Fruit fly (Drosophila melanogaster) whole organism, adult: ENCODE measurements around the gene CG32037.

Experiments used
- CG11617 ChIP-seq: fragments of 200-800 bp; sonication (Bioruptor generic); optimal IDR thresholded peaks from 2 replicates; lab custom pipeline; 2017; ENCODE audit warnings: mild to moderate bottlenecking, missing biosample characterization, missing genetic modification reagents, missing genetic modification characterization
- CG12768 ChIP-seq: fragments of 200-800 bp; sonication (Bioruptor generic); optimal IDR thresholded peaks from 2 replicates; lab custom pipeline; 2017; ENCODE audit warnings: missing biosample characterization, missing genetic modification characterization, mild to moderate bottlenecking, moderate library complexity, missing genetic modification reagents
- CG14711 ChIP-seq: fragments of 200-800 bp; sonication (Bioruptor generic); optimal IDR thresholded peaks from 2 replicates; lab custom pipeline; 2018; ENCODE audit warnings: missing biosample characterization, mild to moderate bottlenecking, missing genetic modification characterization, moderate library complexity
- CG1620 ChIP-seq: fragments of 200-800 bp; sonication (Bioruptor generic); optimal IDR thresholded peaks from 2 replicates; lab custom pipeline; 2016; ENCODE audit warnings: missing biosample characterization, missing genetic modification characterization
- CG33017 ChIP-seq: fragments of 200-800 bp; sonication (Bioruptor generic); optimal IDR thresholded peaks from 2 replicates; lab custom pipeline; 2018; ENCODE audit warnings: missing biosample characterization, mild to moderate bottlenecking, missing genetic modification characterization, moderate library complexity
- CG5204 ChIP-seq: fragments of 200-800 bp; sonication (Bioruptor generic); optimal IDR thresholded peaks from 2 replicates; lab custom pipeline; 2016; ENCODE audit warnings: missing biosample characterization, missing genetic modification characterization
- CG7045 ChIP-seq: fragments of 200-800 bp; sonication (Bioruptor generic); optimal IDR thresholded peaks from 2 replicates; lab custom pipeline; 2017; ENCODE audit warnings: missing biosample characterization, mild to moderate bottlenecking, missing genetic modification characterization
- CG7101 ChIP-seq: fragments of 200-800 bp; sonication (Bioruptor generic); optimal IDR thresholded peaks from 2 replicates; lab custom pipeline; 2018; ENCODE audit warnings: missing biosample characterization, mild to moderate bottlenecking, missing genetic modification characterization, moderate library complexity
- Clk ChIP-seq: fragments of 200-800 bp; sonication (Bioruptor generic); optimal IDR thresholded peaks from 2 replicates; lab custom pipeline; 2017; ENCODE audit warnings: missing biosample characterization, missing genetic modification characterization
- Crg-1 ChIP-seq: fragments of 200-800 bp; sonication (Bioruptor generic); optimal IDR thresholded peaks from 2 replicates; lab custom pipeline; 2016; ENCODE audit warnings: missing biosample characterization, missing genetic modification characterization
- Hr96 ChIP-seq: fragments of 200-800 bp; sonication (Bioruptor generic); optimal IDR thresholded peaks from 2 replicates; lab custom pipeline; 2016; ENCODE audit warnings: missing biosample characterization, missing genetic modification characterization
- Mnt ChIP-seq: fragments of 200-800 bp; sonication (Bioruptor generic); optimal IDR thresholded peaks from 2 replicates; lab custom pipeline; 2016; ENCODE audit warnings: missing biosample characterization, mild to moderate bottlenecking, missing genetic modification characterization
- bab1 ChIP-seq: fragments of 200-800 bp; sonication (Bioruptor generic); optimal IDR thresholded peaks from 3 replicates; lab custom pipeline; 2019; ENCODE audit warnings: missing biosample characterization, mild to moderate bottlenecking, missing genetic modification characterization, moderate library complexity
- cic ChIP-seq: fragments of 200-800 bp; sonication (Bioruptor generic); optimal IDR thresholded peaks from 2 replicates; lab custom pipeline; 2017; ENCODE audit warnings: missing biosample characterization, mild to moderate bottlenecking, missing genetic modification characterization, moderate library complexity
- cnc ChIP-seq, 2 experiments: fragments of >200 bp; optimal IDR thresholded peaks; 2 replicates each; lab custom pipeline; 2017
- kay ChIP-seq: fragments of 200-800 bp; sonication (Bioruptor generic); peaks from one replicate; lab custom pipeline; 2016; ENCODE audit warnings: missing biosample characterization, missing genetic modification characterization, borderline replicate concordance
- ovo ChIP-seq: fragments of 200-800 bp; sonication (Bioruptor generic); optimal IDR thresholded peaks from 2 replicates; lab custom pipeline; 2016; ENCODE audit warnings: missing biosample characterization, missing genetic modification characterization
- pad ChIP-seq: fragments of 200-800 bp; sonication (Bioruptor generic); optimal IDR thresholded peaks from 3 replicates; lab custom pipeline; 2017; ENCODE audit warnings: missing biosample characterization, missing genetic modification characterization, mild to moderate bottlenecking, moderate library complexity, missing genetic modification reagents
- tj ChIP-seq: fragments of 200-800 bp; sonication (Bioruptor generic); optimal IDR thresholded peaks from 3 replicates; lab custom pipeline; 2017; ENCODE audit warnings: missing biosample characterization, mild to moderate bottlenecking, missing genetic modification characterization, moderate library complexity
- toe ChIP-seq: fragments of 200-800 bp; sonication (Bioruptor generic); optimal IDR thresholded peaks from 2 replicates; lab custom pipeline; 2016; ENCODE audit warnings: missing biosample characterization, missing genetic modification characterization

CG32037 gene

DNA sequence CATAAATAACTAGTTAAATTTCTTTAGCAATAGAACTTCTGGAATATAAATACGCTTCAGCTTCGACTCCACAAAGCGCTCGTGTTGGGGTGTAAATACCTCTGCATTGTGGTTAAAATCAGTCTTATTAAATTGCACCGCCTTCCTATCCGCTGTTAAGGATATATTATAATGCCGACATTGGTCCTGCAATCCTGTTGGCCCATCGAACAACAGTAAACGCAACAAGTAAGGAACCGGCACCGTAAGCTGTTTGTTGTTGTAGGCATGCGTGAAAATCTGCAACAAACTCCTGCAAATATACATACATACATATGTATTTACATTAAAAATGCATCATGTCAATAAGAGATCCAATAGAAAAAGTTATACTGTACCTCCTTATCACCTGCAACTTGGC is 35.6 kb downstream of the CG32037 start:
- no peak for TF ChIP-seq CG1620 (GFP tag; lab: Kevin White, UChicago)
- no peak for TF ChIP-seq CG11617 (GFP tag; lab: Kevin White, UChicago)

DNA sequence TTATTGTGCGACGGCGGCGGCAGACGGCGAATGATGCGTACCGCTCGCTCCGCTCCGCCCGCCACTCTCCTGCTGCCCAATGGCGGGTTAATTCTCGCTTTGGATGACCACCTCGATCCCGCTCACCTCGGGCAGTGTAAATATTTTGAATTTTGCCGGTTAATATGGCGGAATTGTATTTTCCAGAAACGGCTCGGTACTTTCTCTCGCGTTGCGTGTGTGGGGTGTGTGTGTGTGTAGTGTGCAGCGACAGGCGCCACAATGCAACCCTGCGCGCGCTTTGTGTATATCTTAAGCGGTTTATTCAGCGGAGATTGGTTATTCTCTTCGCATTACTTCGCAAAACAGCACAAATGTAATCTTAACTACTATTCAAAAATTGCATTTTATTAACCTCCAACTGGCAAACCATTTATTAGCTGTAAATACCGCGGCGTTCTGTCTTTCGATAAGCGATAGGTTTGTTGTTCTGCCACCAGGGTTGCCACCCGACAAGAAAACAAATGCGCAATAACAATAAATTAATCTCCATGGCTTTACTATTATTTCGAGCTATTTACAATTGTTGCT is 36.1 kb downstream of the CG32037 start, which contains the start of the genes phol and CG3552:
Gene phol, minus strand, starts transcription at position 463 of the 570 bp plus-strand sequence.
Gene CG3552, plus strand, starts transcription at position 500 of the 570 bp plus-strand sequence.
- TF ChIP-seq bab1 (GFP tag; lab: Kevin White, UChicago), result peak; percentile 0
- no peak for TF ChIP-seq CG33017 (tag; lab: Kevin White, UChicago)
- peak; percentile 8 for TF ChIP-seq pad (GFP tag; lab: Kevin White, UChicago)
- peak; percentile 56 for TF ChIP-seq CG11617 (GFP tag; lab: Kevin White, UChicago)
- peak; percentile 6 for TF ChIP-seq Mnt (GFP tag; lab: Kevin White, UChicago)
- TF ChIP-seq CG12768 (GFP tag; lab: Kevin White, UChicago), result no peak
- TF ChIP-seq CG1620 (GFP tag; lab: Kevin White, UChicago), result no peak
- peak; percentile 90 for TF ChIP-seq CG14711 (tag; lab: Kevin White, UChicago)
- peak; percentile 26 for TF ChIP-seq tj (GFP tag; lab: Kevin White, UChicago)
- TF ChIP-seq CG7045 (GFP tag; lab: Kevin White, UChicago), result no peak
- TF ChIP-seq cnc (optimal IDR thresholded peaks at IDR 0.05; lab: Kevin White, UChicago), result no peak
- TF ChIP-seq toe, result peak; percentile 33

DNA sequence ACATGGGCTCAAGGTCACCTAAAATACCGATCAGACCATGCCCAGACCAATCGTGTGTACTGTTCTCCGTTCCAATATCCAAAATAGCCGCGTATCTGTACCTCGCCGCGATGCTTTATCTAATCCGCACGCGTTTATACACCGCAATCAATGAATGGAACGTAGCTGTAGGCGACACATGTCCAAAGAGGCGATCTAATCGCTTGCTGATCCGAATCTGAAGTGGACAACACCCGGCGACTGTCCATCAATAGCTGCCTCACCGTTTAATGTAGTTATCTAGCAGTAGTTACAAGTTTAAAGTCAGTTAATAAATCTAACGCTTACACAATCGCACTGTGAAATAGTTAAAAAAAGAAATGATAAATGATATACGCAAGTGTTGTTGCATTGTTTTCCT is 39.6 kb downstream of the CG32037 start:
- TF ChIP-seq toe (no peak), CG5204 (no peak), Hr96 (GFP tag; lab: Kevin White, UChicago) (no peak), bab1 (GFP tag; lab: Kevin White, UChicago) (no peak), cic (GFP tag; lab: Kevin White, UChicago) (peak; percentile 92), CG14711 (tag; lab: Kevin White, UChicago) (no peak), Crg-1 (GFP tag; lab: Kevin White, UChicago) (no peak), Mnt (GFP tag; lab: Kevin White, UChicago) (no peak), CG7045 (GFP tag; lab: Kevin White, UChicago) (no peak), CG12768 (GFP tag; lab: Kevin White, UChicago) (peak; percentile 9), pad (GFP tag; lab: Kevin White, UChicago) (no peak), ovo (GFP tag; lab: Kevin White, UChicago) (no peak)

DNA sequence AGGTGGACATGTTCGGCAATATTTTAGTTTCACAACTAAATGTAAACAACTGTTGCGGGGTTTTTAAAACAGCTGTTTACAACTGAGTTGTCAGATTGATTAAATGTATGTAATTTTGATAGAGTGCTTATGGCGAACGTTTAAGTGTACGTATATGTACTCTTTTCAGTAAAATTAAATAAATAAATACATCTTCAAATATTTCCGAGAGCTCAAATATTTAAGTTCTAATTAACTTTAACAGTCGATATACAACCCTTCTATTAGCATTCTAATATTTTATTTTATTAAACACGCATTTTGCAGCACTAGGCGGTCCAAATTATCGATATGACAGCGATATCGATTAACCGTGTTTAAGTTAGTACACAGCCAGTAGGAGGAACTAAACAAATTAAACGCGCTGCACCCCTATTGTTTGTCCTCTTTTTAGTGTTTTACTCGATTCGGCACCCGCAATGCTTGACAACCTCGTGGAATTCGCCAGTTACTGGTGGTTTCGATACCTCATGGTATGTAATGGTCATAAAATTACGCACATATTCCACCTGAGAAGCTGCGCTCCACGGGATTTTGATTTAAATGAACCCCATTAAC is 40.4 kb downstream of the CG32037 start, which contains the start of the genes CG3448 and ghi:
Gene CG3448, minus strand, starts transcription at position 51 of the 597 bp plus-strand sequence.
Gene ghi, plus strand, starts transcription at position 355 of the 597 bp plus-strand sequence.
- TF ChIP-seq CG11617 (GFP tag; lab: Kevin White, UChicago) (peak; percentile 71), CG7045 (GFP tag; lab: Kevin White, UChicago) (peak; percentile 75), CG1620 (GFP tag; lab: Kevin White, UChicago) (peak; percentile 72), cnc (optimal IDR thresholded peaks at IDR 0.05; lab: Kevin White, UChicago) (no peak), CG33017 (tag; lab: Kevin White, UChicago) (peak; percentile 68), Clk (GFP tag; lab: Kevin White, UChicago) (peak; percentile 32), Crg-1 (GFP tag; lab: Kevin White, UChicago) (peak; percentile 44), pad (GFP tag; lab: Kevin White, UChicago) (peak; percentile 69), Mnt (GFP tag; lab: Kevin White, UChicago) (peak; percentile 77), ovo (GFP tag; lab: Kevin White, UChicago) (no peak), CG5204 (no peak), CG7101 (tag; lab: Kevin White, UChicago) (peak; percentile 86), cic (GFP tag; lab: Kevin White, UChicago) (peak; percentile 63), toe (peak; percentile 84), kay (no peak), CG14711 (tag; lab: Kevin White, UChicago) (peak; percentile 99), tj (GFP tag; lab: Kevin White, UChicago) (peak; percentile 12), CG12768 (GFP tag; lab: Kevin White, UChicago) (peak; percentile 87), bab1 (GFP tag; lab: Kevin White, UChicago) (peak; percentile 84)

DNA sequence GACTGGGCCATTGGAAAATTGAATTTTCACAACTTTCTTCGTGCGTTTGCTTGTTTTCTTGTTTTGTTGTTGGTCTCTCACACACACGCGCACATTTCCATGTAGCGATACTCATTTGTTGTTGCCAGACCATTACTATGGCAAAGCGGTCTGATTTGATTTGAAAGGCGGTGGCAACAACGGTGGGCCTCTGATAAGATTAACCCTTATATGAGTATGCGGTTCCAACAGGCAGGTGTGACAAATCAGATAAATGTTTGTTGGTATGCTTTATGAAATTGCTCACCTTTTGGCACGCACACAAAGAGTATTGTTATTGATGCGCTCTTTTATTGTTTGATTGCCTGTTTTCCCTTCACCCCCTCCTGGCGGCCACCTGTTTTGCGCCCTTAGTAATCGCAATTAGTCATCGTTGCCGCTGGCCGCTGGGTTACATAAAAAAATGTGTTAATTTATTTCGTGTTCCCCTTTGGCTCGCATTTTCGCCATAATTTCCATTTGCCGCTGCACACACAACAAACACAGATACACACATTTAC is 44.7 kb downstream of the CG32037 start:
- no peak for TF ChIP-seq CG12768 (GFP tag; lab: Kevin White, UChicago)
- no peak for TF ChIP-seq cnc (optimal IDR thresholded peaks at IDR 0.05; lab: Kevin White, UChicago)
- no peak for TF ChIP-seq Crg-1 (GFP tag; lab: Kevin White, UChicago)
- TF ChIP-seq pad (GFP tag; lab: Kevin White, UChicago), result no peak
- no peak for TF ChIP-seq bab1 (GFP tag; lab: Kevin White, UChicago)
- TF ChIP-seq tj (GFP tag; lab: Kevin White, UChicago), result peak; percentile 55
- peak; percentile 84 for TF ChIP-seq CG14711 (tag; lab: Kevin White, UChicago)
- TF ChIP-seq ovo (GFP tag; lab: Kevin White, UChicago), result no peak
- no peak for TF ChIP-seq CG7101 (tag; lab: Kevin White, UChicago)
- TF ChIP-seq CG7045 (GFP tag; lab: Kevin White, UChicago), result no peak
- TF ChIP-seq CG33017 (tag; lab: Kevin White, UChicago), result peak; percentile 55
- peak; percentile 12 for TF ChIP-seq Mnt (GFP tag; lab: Kevin White, UChicago)
- TF ChIP-seq Clk (GFP tag; lab: Kevin White, UChicago), result no peak
- no peak for TF ChIP-seq CG11617 (GFP tag; lab: Kevin White, UChicago)
- no peak for TF ChIP-seq CG5204
- TF ChIP-seq cic (GFP tag; lab: Kevin White, UChicago), result peak; percentile 59
- TF ChIP-seq kay, result peak; percentile 99
- TF ChIP-seq toe, result no peak
- no peak for TF ChIP-seq Hr96 (GFP tag; lab: Kevin White, UChicago)
- no peak for TF ChIP-seq CG1620 (GFP tag; lab: Kevin White, UChicago)
